Worm (Caenorhabditis elegans) whole organism, L1 larva: ENCODE results near the gene srbc-76.

Experiments used
- C04F5.9 ChIP-seq: sonication (generic microtip); optimal IDR thresholded peaks from 2 replicates; lab custom pipeline; 2016; ENCODE audit warnings: missing genetic modification characterization, missing compliant biosample characterization
- C34B4.2 ChIP-seq: sonication (generic microtip); optimal IDR thresholded peaks from 2 replicates; lab custom pipeline; 2017; ENCODE audit warnings: mild to moderate bottlenecking, missing genetic modification characterization, missing compliant biosample characterization
- F16B12.6 ChIP-seq: fragments of 150-350 bp; optimal IDR thresholded peaks from 2 replicates; lab custom pipeline; 2014; ENCODE audit warnings: missing biosample characterization, missing genetic modification characterization
- alr-1 ChIP-seq: fragments of 200-800 bp; sonication (Bioruptor generic); optimal IDR thresholded peaks from 2 replicates; lab custom pipeline; 2018; ENCODE audit warnings: borderline replicate concordance, mild to moderate bottlenecking, missing genetic modification characterization, missing compliant biosample characterization
- ama-1 ChIP-seq: fragments of 150-350 bp; optimal IDR thresholded peaks from 2 replicates; lab custom pipeline; 2014
- ceh-63 ChIP-seq: fragments of 200-800 bp; sonication (Bioruptor generic); optimal IDR thresholded peaks from 2 replicates; lab custom pipeline; 2018; ENCODE audit warnings: mild to moderate bottlenecking, missing genetic modification characterization, missing compliant biosample characterization
- ceh-88 ChIP-seq: fragments of 200-800 bp; sonication (Bioruptor generic); IDR thresholded peaks from 2 replicates; pipeline ENCODE4 v1.3.6; 2022; ENCODE audit warnings: missing genetic modification characterization, missing compliant biosample characterization
- ces-1 ChIP-seq: fragments of 150-350 bp; optimal IDR thresholded peaks from 2 replicates; lab custom pipeline; 2014; ENCODE audit warnings: missing biosample characterization, missing genetic modification reagents, missing genetic modification characterization
- egl-13 ChIP-seq: sonication (generic microtip); optimal IDR thresholded peaks from 2 replicates; lab custom pipeline; 2016; ENCODE audit warnings: missing genotype, missing genetic modification reagents, missing genetic modification characterization, missing compliant biosample characterization
- egl-27 ChIP-seq, 2 experiments: fragments of 150-350 bp in 1 of 2; sonication (generic microtip); optimal IDR thresholded peaks; 3 replicates each; lab custom pipeline; 2017 to 2018; ENCODE audit warnings: missing biosample characterization in 2 of 2, missing genetic modification characterization in 2 of 2, missing genetic modification reagents in 2 of 2
- elt-2 ChIP-seq: sonication (generic microtip); optimal IDR thresholded peaks from 2 replicates; lab custom pipeline; 2016; ENCODE audit warnings: missing genetic modification characterization, mild to moderate bottlenecking, inconsistent platforms, missing compliant biosample characterization, missing genetic modification reagents
- elt-3 ChIP-seq, 6 experiments: fragments of 150-350 bp in 1 of 6; sonication (generic microtip); optimal IDR thresholded peaks; 2 replicates each; lab custom pipeline; 2017 to 2018; ENCODE audit warnings: missing biosample characterization in 6 of 6, missing genetic modification characterization in 6 of 6, inconsistent platforms in 1 of 6
- ets-5 ChIP-seq: fragments of 200-800 bp; sonication (Bioruptor generic); IDR thresholded peaks from 2 replicates; pipeline ENCODE4 v1.3.6; 2022; ENCODE audit warnings: missing genetic modification characterization, missing compliant biosample characterization
- fkh-4 ChIP-seq: sonication (generic microtip); optimal IDR thresholded peaks from 2 replicates; lab custom pipeline; 2016; ENCODE audit warnings: missing compliant biosample characterization, missing genetic modification characterization, borderline replicate concordance
- grh-1 ChIP-seq: fragments of 200-800 bp; sonication (Bioruptor generic); IDR thresholded peaks from 2 replicates; pipeline ENCODE4 v1.3.6; 2022; ENCODE audit warnings: missing genetic modification reagents, missing genetic modification characterization, missing compliant biosample characterization
- hlh-4 ChIP-seq: sonication (generic microtip); optimal IDR thresholded peaks from 2 replicates; lab custom pipeline; 2016; ENCODE audit warnings: mild to moderate bottlenecking, missing genetic modification characterization, missing compliant biosample characterization
- hpl-2 ChIP-seq: fragments of 150-350 bp; optimal IDR thresholded peaks from 2 replicates; lab custom pipeline; 2014; ENCODE audit warnings: missing biosample characterization, missing genetic modification reagents, missing genetic modification characterization
- irx-1 ChIP-seq: sonication (generic microtip); optimal IDR thresholded peaks from 2 replicates; lab custom pipeline; 2016; ENCODE audit warnings: missing genetic modification characterization, missing compliant biosample characterization
- isw-1 ChIP-seq: fragments of 200-800 bp; sonication (Bioruptor generic); IDR thresholded peaks from 2 replicates; pipeline ENCODE4 v1.3.6; 2022; ENCODE audit warnings: missing genetic modification characterization, missing compliant biosample characterization
- lin-14 ChIP-seq: fragments of 200-800 bp; sonication (Bioruptor generic); optimal IDR thresholded peaks from 2 replicates; lab custom pipeline; 2018; ENCODE audit warnings: mild to moderate bottlenecking, missing genetic modification characterization, moderate library complexity, missing compliant biosample characterization
- lin-39 ChIP-seq: fragments of 150-350 bp; optimal IDR thresholded peaks from 2 replicates; lab custom pipeline; 2014; ENCODE audit warnings: missing biosample characterization, missing genetic modification reagents, missing genetic modification characterization
- lsy-2 ChIP-seq, 2 experiments: fragments of 150-350 bp; optimal IDR thresholded peaks; 2 replicates each; lab custom pipeline; 2014; ENCODE audit warnings: missing biosample characterization in 2 of 2, missing genetic modification characterization in 2 of 2
- mab-9 ChIP-seq: fragments of 200-800 bp; sonication (Bioruptor generic); IDR thresholded peaks from 2 replicates; pipeline ENCODE4 v1.3.6; 2022; ENCODE audit warnings: missing genetic modification reagents, missing genetic modification characterization, missing compliant biosample characterization
- nhr-237 ChIP-seq: fragments of 150-350 bp; optimal IDR thresholded peaks from 2 replicates; lab custom pipeline; 2014; ENCODE audit warnings: missing biosample characterization, missing genetic modification characterization
- nhr-76 ChIP-seq: sonication (generic microtip); optimal IDR thresholded peaks from 2 replicates; lab custom pipeline; 2017; ENCODE audit warnings: missing biosample characterization, missing genetic modification characterization
- nhr-85 ChIP-seq: sonication (generic microtip); peaks from one replicate; lab custom pipeline; 2016; ENCODE audit warnings: missing genetic modification characterization, inconsistent platforms, missing compliant biosample characterization
- nhr-90 ChIP-seq: sonication (generic microtip); optimal IDR thresholded peaks from 2 replicates; lab custom pipeline; 2016; ENCODE audit warnings: mild to moderate bottlenecking, missing genetic modification characterization, missing compliant biosample characterization; ENCODE audit not compliant: poor library complexity
- pax-3 ChIP-seq: fragments of 200-800 bp; sonication (Bioruptor generic); optimal IDR thresholded peaks from 2 replicates; lab custom pipeline; 2018; ENCODE audit warnings: mild to moderate bottlenecking, missing genetic modification characterization, moderate library complexity, missing compliant biosample characterization
- sptf-1 ChIP-seq: fragments of 150-350 bp; optimal IDR thresholded peaks from 2 replicates; lab custom pipeline; 2014; ENCODE audit warnings: missing biosample characterization, missing genetic modification characterization
- sup-37 ChIP-seq: fragments of 200-800 bp; sonication (Bioruptor generic); optimal IDR thresholded peaks from 2 replicates; lab custom pipeline; 2018; ENCODE audit warnings: mild to moderate bottlenecking, missing genetic modification characterization, missing compliant biosample characterization
- unc-130 ChIP-seq: fragments of 150-350 bp; optimal IDR thresholded peaks from 2 replicates; lab custom pipeline; 2017; ENCODE audit warnings: missing biosample characterization, missing genetic modification characterization, inconsistent platforms
- unc-62 ChIP-seq: fragments of 150-350 bp; optimal IDR thresholded peaks from 2 replicates; lab custom pipeline; 2014; ENCODE audit warnings: missing biosample characterization, missing genetic modification reagents, missing genetic modification characterization
- unc-86 ChIP-seq: sonication (generic microtip); optimal IDR thresholded peaks from 2 replicates; lab custom pipeline; 2016; ENCODE audit warnings: missing genetic modification characterization, missing compliant biosample characterization
- unc-98 ChIP-seq: fragments of 200-800 bp; sonication (Bioruptor generic); IDR thresholded peaks from 2 replicates; pipeline ENCODE4 v1.3.6; 2022; ENCODE audit warnings: missing genetic modification characterization, missing compliant biosample characterization
- vab-15 ChIP-seq: sonication (generic microtip); optimal IDR thresholded peaks from 2 replicates; lab custom pipeline; 2017; ENCODE audit warnings: missing genotype, mild to moderate bottlenecking, missing genetic modification characterization, missing compliant biosample characterization
- xbp-1 ChIP-seq: sonication (generic microtip); optimal IDR thresholded peaks from 2 replicates; lab custom pipeline; 2016; ENCODE audit warnings: missing genetic modification characterization, missing compliant biosample characterization
- ztf-11 ChIP-seq, 2 experiments: sonication (generic microtip); optimal IDR thresholded peaks; 2 replicates each; lab custom pipeline; 2016 to 2017; ENCODE audit warnings: missing genetic modification characterization in 2 of 2, missing biosample characterization in 1 of 2, missing compliant biosample characterization in 1 of 2
- ztf-4 ChIP-seq: fragments of 150-350 bp; optimal IDR thresholded peaks from 2 replicates; lab custom pipeline; 2014; ENCODE audit warnings: missing biosample characterization, missing genetic modification characterization

Gene srbc-76

DNA sequence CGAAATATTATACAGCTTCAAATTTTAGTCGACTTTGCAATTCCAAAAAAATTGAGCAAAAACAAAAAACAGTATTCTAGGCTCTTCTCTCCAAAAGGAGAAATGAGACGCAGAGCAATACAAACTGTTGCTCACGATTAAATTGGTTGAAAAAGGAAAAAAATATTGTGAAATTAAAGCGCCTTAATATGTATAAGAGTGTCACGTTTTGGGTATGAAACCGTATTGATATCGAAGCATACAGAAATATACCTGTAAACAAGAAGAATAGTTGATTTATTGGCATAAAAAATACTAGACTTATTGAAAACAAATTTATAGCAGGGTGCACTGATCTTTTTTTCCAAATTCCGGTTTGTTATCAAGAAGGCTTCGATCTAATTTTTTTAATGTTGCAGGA, 13.6 kb downstream of the srbc-76 start, which contains the start of gene M01B2.13:
TSS of gene M01B2.13 (minus strand) at position 101 of the 400 bp plus-strand sequence.
- TF ChIP-seq lin-39 (tag; lab: Kevin White, UChicago) (no peak), unc-62 (GFP tag; lab: Kevin White, UChicago) (no peak), elt-3 (tag; optimal IDR thresholded peaks at IDR 0.05; lab: Kevin White, UChicago) (no peak), C04F5.9 (no peak), elt-2 (no peak), isw-1 (GFP tag; lab: Robert Waterston, UW) (no peak), sptf-1 (tag; lab: Kevin White, UChicago) (no peak), unc-86 (tag; lab: Kevin White, UChicago) (no peak), sup-37 (GFP tag; lab: Kevin White, UChicago) (no peak), ceh-88 (GFP tag; lab: Robert Waterston, UW) (no peak), lsy-2 (tag; optimal IDR thresholded peaks at IDR 0.05; lab: Kevin White, UChicago) (no peak), grh-1 (GFP tag; lab: Robert Waterston, UW) (no peak), xbp-1 (tag; lab: Kevin White, UChicago) (no peak), hlh-4 (tag; lab: Kevin White, UChicago) (no peak)

DNA sequence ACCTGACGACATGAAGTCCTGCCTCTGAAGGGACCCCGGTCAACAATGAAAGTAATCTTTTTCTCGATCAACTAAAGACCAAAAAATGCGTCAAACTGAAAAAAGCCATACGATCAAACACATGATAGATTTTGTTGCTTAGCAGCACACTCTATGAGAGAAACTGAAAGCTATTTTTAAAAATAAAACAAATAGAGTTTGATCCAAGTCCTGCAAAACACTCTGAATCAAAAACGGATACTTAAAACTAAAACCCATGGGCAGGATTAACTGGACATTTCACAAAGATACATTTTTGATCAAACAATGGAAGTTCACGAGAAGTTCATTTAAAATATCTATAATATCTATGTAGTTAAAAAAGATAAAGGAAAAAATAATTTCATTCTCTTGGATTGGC, 15.2 kb downstream of the srbc-76 start, which contains the start of gene T10H4.13:
TSS of gene T10H4.13 (minus strand) at position 101 of the 400 bp plus-strand sequence.
- TF ChIP-seq elt-2, result no peak
- TF ChIP-seq nhr-76 (tag; lab: Kevin White, UChicago), result no peak
- no peak for TF ChIP-seq fkh-4
- TF ChIP-seq ceh-63 (GFP tag; lab: Kevin White, UChicago), result no peak
- TF ChIP-seq unc-130, result no peak
- TF ChIP-seq elt-3 (tag; optimal IDR thresholded peaks at IDR 0.05; lab: Kevin White, UChicago), result no peak
- TF ChIP-seq ztf-11 (tag; optimal IDR thresholded peaks at IDR 0.05; lab: Kevin White, UChicago), result no peak
- no peak for TF ChIP-seq ztf-4
- no peak for TF ChIP-seq F16B12.6 (tag; lab: Kevin White, UChicago)
- no peak for TF ChIP-seq nhr-85 (tag; lab: Kevin White, UChicago)
- no peak for TF ChIP-seq irx-1 (tag; lab: Kevin White, UChicago)
- no peak for TF ChIP-seq egl-13
- TF ChIP-seq alr-1 (tag; lab: Kevin White, UChicago), result no peak
- TF ChIP-seq ets-5 (GFP tag; lab: Robert Waterston, UW), result no peak

DNA sequence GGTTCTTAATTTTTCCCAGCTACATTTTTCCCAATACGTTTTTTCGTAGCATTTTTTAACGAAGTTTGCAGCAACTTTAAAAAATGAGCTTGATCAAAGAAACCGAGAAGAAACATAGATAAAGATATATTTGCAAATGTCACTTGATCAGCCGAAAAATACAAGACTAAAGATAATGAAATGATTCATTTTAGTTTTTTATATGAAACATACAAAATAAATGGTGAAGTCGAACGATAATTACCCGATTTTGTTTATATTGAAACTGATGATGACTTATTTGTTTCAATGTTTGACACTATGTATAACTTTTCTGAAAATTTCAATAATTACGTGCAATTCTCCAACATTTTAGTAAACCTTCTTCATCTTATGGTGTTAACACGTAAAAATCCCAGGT, 16.1 kb downstream of the srbc-76 start, which contains the start of gene srw-22:
TSS of gene srw-22 (plus strand) at position 301 of the 400 bp plus-strand sequence.
- TF ChIP-seq egl-27 (tag; optimal IDR thresholded peaks at IDR 0.05; lab: Kevin White, UChicago) (no peak), unc-98 (GFP tag; lab: Robert Waterston, UW) (no peak), hlh-4 (tag; lab: Kevin White, UChicago) (no peak), pax-3 (tag; lab: Kevin White, UChicago) (no peak), hpl-2 (GFP tag; lab: Kevin White, UChicago) (no peak), unc-130 (no peak), nhr-237 (tag; lab: Kevin White, UChicago) (no peak), mab-9 (no peak), vab-15 (tag; lab: Kevin White, UChicago) (no peak)
- TF ChIP-seq, all 84 proteins: peak for 0

DNA sequence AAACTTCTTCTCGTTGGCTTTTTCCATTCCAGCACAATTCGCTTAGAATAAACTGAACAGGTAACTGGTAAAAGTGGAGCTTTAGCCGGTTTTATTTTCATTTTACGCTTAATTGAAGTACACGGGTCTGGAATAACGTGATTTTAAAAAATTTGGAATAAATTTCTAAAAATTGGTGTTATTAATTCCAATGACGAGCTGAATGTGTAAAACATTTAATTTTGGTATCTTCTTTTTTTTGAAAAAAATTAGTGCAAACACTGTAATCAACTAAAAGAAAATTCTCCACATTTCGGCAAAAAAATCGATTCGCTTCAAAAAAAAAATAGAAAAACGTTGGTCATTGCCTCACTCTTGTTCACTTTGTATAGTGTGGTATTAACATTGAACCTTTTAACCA, 20.1 kb downstream of the srbc-76 start, which contains the start of gene T10H4.4:
TSS of gene T10H4.4 (minus strand) at position 101 of the 400 bp plus-strand sequence.
- TF ChIP-seq ama-1 (no peak), lin-14 (no peak), C34B4.2 (tag; lab: Kevin White, UChicago) (no peak), ces-1 (no peak), nhr-90 (tag; lab: Kevin White, UChicago) (no peak)
- TF ChIP-seq, all 84 proteins: peak for 0
